Worm (Caenorhabditis elegans) whole organism, L2 larva: ENCODE data around the gene nfya-1.
A peak's percentile ranks its signal among the peaks of the same experiment; 100 is the strongest.

Experiments
- C34F6.9 ChIP-seq: fragments of 150-350 bp; optimal IDR thresholded peaks from 2 replicates; lab custom pipeline; 2014; ENCODE audit warnings: missing biosample characterization, missing genetic modification characterization
- F13H6.1 ChIP-seq: sonication (generic microtip); optimal IDR thresholded peaks from 2 replicates; lab custom pipeline; 2016; ENCODE audit warnings: missing genetic modification characterization, missing compliant biosample characterization
- R02D3.7 ChIP-seq: fragments of 150-350 bp; optimal IDR thresholded peaks from 2 replicates; lab custom pipeline; 2014; ENCODE audit warnings: missing biosample characterization, missing genetic modification characterization
- Y55F3AM.14 ChIP-seq: fragments of 200-800 bp; sonication (Bioruptor generic); optimal IDR thresholded peaks from 2 replicates; lab custom pipeline; 2018; ENCODE audit warnings: mild to moderate bottlenecking, missing genetic modification characterization, missing compliant biosample characterization
- ZK546.5 ChIP-seq: sonication (generic microtip); optimal IDR thresholded peaks from 2 replicates; lab custom pipeline; 2017; ENCODE audit warnings: missing biosample characterization, missing genetic modification characterization
- alr-1 ChIP-seq: fragments of 150-350 bp; optimal IDR thresholded peaks from 2 replicates; lab custom pipeline; 2014; ENCODE audit warnings: missing biosample characterization, missing genetic modification characterization
- aly-2 ChIP-seq: fragments of 150-350 bp; optimal IDR thresholded peaks from 2 replicates; lab custom pipeline; 2014; ENCODE audit warnings: missing biosample characterization, missing genetic modification characterization
- blmp-1 ChIP-seq: sonication (generic microtip); optimal IDR thresholded peaks from 2 replicates; lab custom pipeline; 2017; ENCODE audit warnings: missing genetic modification characterization, mild to moderate bottlenecking, missing compliant biosample characterization, antibody characterized with exemption, moderate library complexity; ENCODE audit not compliant: insufficient read depth
- ceh-16 ChIP-seq: fragments of 150-350 bp; optimal IDR thresholded peaks from 2 replicates; lab custom pipeline; 2014; ENCODE audit warnings: missing biosample characterization, missing genetic modification characterization
- ceh-82 ChIP-seq: fragments of 150-350 bp; optimal IDR thresholded peaks from 2 replicates; lab custom pipeline; 2014; ENCODE audit warnings: missing biosample characterization, missing genetic modification characterization
- crh-2 ChIP-seq: sonication (generic microtip); optimal IDR thresholded peaks from 2 replicates; lab custom pipeline; 2017; ENCODE audit warnings: missing biosample characterization, missing genetic modification characterization
- egl-27 ChIP-seq: sonication (generic microtip); optimal IDR thresholded peaks from 3 replicates; lab custom pipeline; 2017; ENCODE audit warnings: missing biosample characterization, missing genetic modification reagents, missing genetic modification characterization
- elt-3 ChIP-seq: sonication (generic microtip); optimal IDR thresholded peaks from 2 replicates; lab custom pipeline; 2017; ENCODE audit warnings: missing biosample characterization, missing genetic modification characterization
- fos-1 ChIP-seq: fragments of 150-350 bp; optimal IDR thresholded peaks from 2 replicates; lab custom pipeline; 2014; ENCODE audit warnings: missing biosample characterization, missing genetic modification characterization
- gmeb-1 ChIP-seq: fragments of 150-350 bp; optimal IDR thresholded peaks from 2 replicates; lab custom pipeline; 2014; ENCODE audit warnings: missing biosample characterization, missing genetic modification characterization
- lin-11 ChIP-seq: fragments of 150-350 bp; sonication (generic microtip); optimal IDR thresholded peaks from 2 replicates; lab custom pipeline; 2014; ENCODE audit warnings: missing biosample characterization, missing genetic modification characterization, inconsistent platforms, mixed read lengths
- lin-13 ChIP-seq: fragments of 150-350 bp; optimal IDR thresholded peaks from 2 replicates; lab custom pipeline; 2014; ENCODE audit warnings: missing biosample characterization, missing genetic modification reagents, missing genetic modification characterization
- lin-39 ChIP-seq: fragments of 150-350 bp; optimal IDR thresholded peaks from 2 replicates; lab custom pipeline; 2014; ENCODE audit warnings: missing biosample characterization, missing genetic modification reagents, missing genetic modification characterization
- lsy-2 ChIP-seq, 2 experiments: fragments of 150-350 bp in 1 of 2; sonication (generic microtip) in 1 of 2; optimal IDR thresholded peaks; 2 replicates each; lab custom pipeline; 2014 to 2017; ENCODE audit warnings: missing biosample characterization in 2 of 2, missing genetic modification characterization in 2 of 2
- mab-5 ChIP-seq: fragments of 150-350 bp; optimal IDR thresholded peaks from 2 replicates; lab custom pipeline; 2014; ENCODE audit warnings: missing biosample characterization, missing genetic modification characterization
- mbf-1 ChIP-seq: sonication (generic microtip); optimal IDR thresholded peaks from 2 replicates; lab custom pipeline; 2017; ENCODE audit warnings: missing biosample characterization, missing genetic modification characterization
- mdl-1 ChIP-seq, 2 experiments: fragments of 150-350 bp in 1 of 2; sonication (generic microtip) in 1 of 2; optimal IDR thresholded peaks; 2 replicates each; lab custom pipeline; 2017; ENCODE audit warnings: missing biosample characterization in 2 of 2, missing genetic modification characterization in 2 of 2
- nhr-10 ChIP-seq: sonication (generic microtip); optimal IDR thresholded peaks from 2 replicates; lab custom pipeline; 2017; ENCODE audit warnings: missing biosample characterization, missing genetic modification characterization
- nhr-11 ChIP-seq: fragments of 150-350 bp; optimal IDR thresholded peaks from 2 replicates; lab custom pipeline; 2014; ENCODE audit warnings: missing biosample characterization, missing genetic modification characterization
- nhr-12 ChIP-seq: fragments of 150-350 bp; optimal IDR thresholded peaks from 2 replicates; lab custom pipeline; 2014; ENCODE audit warnings: missing biosample characterization, missing genetic modification characterization
- nhr-129 ChIP-seq: fragments of 150-350 bp; optimal IDR thresholded peaks from 2 replicates; lab custom pipeline; 2014; ENCODE audit warnings: missing biosample characterization, missing genetic modification characterization
- nhr-21 ChIP-seq: fragments of 150-350 bp; optimal IDR thresholded peaks from 2 replicates; lab custom pipeline; 2014; ENCODE audit warnings: missing biosample characterization, missing genetic modification characterization
- nhr-23 ChIP-seq: fragments of 150-350 bp; optimal IDR thresholded peaks from 2 replicates; lab custom pipeline; 2014; ENCODE audit warnings: missing biosample characterization, missing genetic modification reagents, missing genetic modification characterization
- nhr-237 ChIP-seq: fragments of 150-350 bp; optimal IDR thresholded peaks from 2 replicates; lab custom pipeline; 2014; ENCODE audit warnings: missing biosample characterization, missing genetic modification characterization
- nhr-25 ChIP-seq: fragments of 150-350 bp; sonication (generic microtip); optimal IDR thresholded peaks from 3 replicates; lab custom pipeline; 2014; ENCODE audit warnings: missing biosample characterization, missing genetic modification characterization
- nhr-6 ChIP-seq: fragments of 150-350 bp; optimal IDR thresholded peaks from 2 replicates; lab custom pipeline; 2014; ENCODE audit warnings: missing biosample characterization, missing genetic modification characterization
- nhr-77 ChIP-seq: fragments of 150-350 bp; optimal IDR thresholded peaks from 2 replicates; lab custom pipeline; 2014; ENCODE audit warnings: missing biosample characterization, missing genetic modification characterization
- peb-1 ChIP-seq: fragments of 150-350 bp; optimal IDR thresholded peaks from 2 replicates; lab custom pipeline; 2014; ENCODE audit warnings: missing biosample characterization, missing genetic modification characterization
- sem-4 ChIP-seq: fragments of 150-350 bp; optimal IDR thresholded peaks from 2 replicates; lab custom pipeline; 2014; ENCODE audit warnings: missing biosample characterization, missing genetic modification reagents, missing genetic modification characterization
- skn-1 ChIP-seq: sonication (generic microtip); optimal IDR thresholded peaks from 2 replicates; lab custom pipeline; 2017; ENCODE audit warnings: missing biosample characterization, missing genetic modification characterization
- sma-3 ChIP-seq: sonication (generic microtip); optimal IDR thresholded peaks from 2 replicates; lab custom pipeline; 2016; ENCODE audit warnings: missing genetic modification reagents, missing genetic modification characterization, missing compliant biosample characterization
- sma-9 ChIP-seq, 2 experiments: fragments of 150-350 bp in 1 of 2; sonication (generic microtip) in 1 of 2; optimal IDR thresholded peaks; 2 replicates each; lab custom pipeline; 2014 to 2016; ENCODE audit warnings: missing genetic modification characterization in 2 of 2, mild to moderate bottlenecking in 1 of 2, missing biosample characterization in 1 of 2, missing compliant biosample characterization in 1 of 2, missing genetic modification reagents in 1 of 2, moderate library complexity in 1 of 2
- snpc-4 ChIP-seq: fragments of 150-350 bp; optimal IDR thresholded peaks from 2 replicates; lab custom pipeline; 2014; ENCODE audit warnings: missing biosample characterization, missing genetic modification characterization
- unc-39 ChIP-seq: fragments of 150-350 bp; optimal IDR thresholded peaks from 2 replicates; lab custom pipeline; 2014; ENCODE audit warnings: missing biosample characterization, missing genetic modification characterization
- zag-1 ChIP-seq: fragments of 150-350 bp; optimal IDR thresholded peaks from 2 replicates; lab custom pipeline; 2014; ENCODE audit warnings: missing biosample characterization, missing genetic modification characterization
- ztf-1 ChIP-seq: fragments of 200-800 bp; sonication (Bioruptor generic); conservative IDR thresholded peaks from 2 replicates; pipeline ENCODE4 v1.3.6; 2022; ENCODE audit warnings: missing genetic modification characterization, missing compliant biosample characterization
- ztf-11 ChIP-seq: sonication (generic microtip); optimal IDR thresholded peaks from 2 replicates; lab custom pipeline; 2017; ENCODE audit warnings: missing biosample characterization, missing genetic modification characterization

Gene nfya-1

ce11 chrX:11927585-11927984, 19.1 kb downstream of the nfya-1 start, which contains the start of gene F55G7.4:
Gene F55G7.4 (plus strand): TSS chrX:11927885.
- no peak for TF ChIP-seq lsy-2 (tag; optimal IDR thresholded peaks at IDR 0.05; lab: Kevin White, UChicago)
- TF ChIP-seq zag-1, result no peak
- TF ChIP-seq fos-1, result no peak
- TF ChIP-seq unc-39 (tag; lab: Kevin White, UChicago), result no peak

ce11 chrX:11925243-11925642, 21.4 kb downstream of the nfya-1 start:
- no peak for TF ChIP-seq mdl-1 (tag; optimal IDR thresholded peaks at IDR 0.05; lab: Kevin White, UChicago)
- no peak for TF ChIP-seq nhr-237 (tag; lab: Kevin White, UChicago)
- TF ChIP-seq nhr-77 (tag; lab: Kevin White, UChicago), result no peak
- no peak for TF ChIP-seq zag-1
- no peak for TF ChIP-seq ztf-1
- no peak for TF ChIP-seq mbf-1 (tag; lab: Kevin White, UChicago)
- no peak for TF ChIP-seq Y55F3AM.14 (GFP tag; lab: Kevin White, UChicago)
- no peak for TF ChIP-seq nhr-11
- no peak for TF ChIP-seq peb-1
- TF ChIP-seq sma-9 (GFP tag; optimal IDR thresholded peaks at IDR 0.05; lab: Kevin White, UChicago), result peak; percentile 52
- no peak for TF ChIP-seq sma-9 (tag; optimal IDR thresholded peaks at IDR 0.05; lab: Kevin White, UChicago)
- no peak for TF ChIP-seq nhr-129 (tag; lab: Kevin White, UChicago)
- no peak for TF ChIP-seq nhr-23 (tag; lab: Kevin White, UChicago)
- peak; percentile 48 for TF ChIP-seq fos-1
- TF ChIP-seq F13H6.1, result no peak
- no peak for TF ChIP-seq nhr-25 (tag; lab: Kevin White, UChicago)
- no peak for TF ChIP-seq ztf-11 (tag; lab: Kevin White, UChicago)
- TF ChIP-seq sem-4, result no peak

DNA sequence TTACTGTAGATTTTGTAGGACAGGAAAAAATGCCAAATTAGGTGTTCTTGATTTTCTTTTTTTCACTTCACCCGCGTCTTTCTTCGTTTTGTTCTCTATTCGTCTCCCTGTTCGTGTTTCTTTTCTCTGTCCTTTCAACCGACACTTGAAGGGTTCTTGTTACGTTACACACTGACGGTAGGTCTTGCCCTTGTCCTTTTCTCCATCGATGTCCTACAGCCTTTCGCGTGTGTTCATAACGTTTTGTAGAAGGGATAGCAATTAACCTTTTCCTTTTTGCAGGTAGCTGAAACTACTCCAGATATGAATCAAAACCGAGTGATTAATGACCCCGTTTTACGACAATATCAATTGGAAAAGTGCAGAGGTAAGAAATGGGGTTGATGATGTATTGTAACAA, 22.5 kb downstream of the nfya-1 start, which contains the start of gene F55G7.1:
Gene F55G7.1 (plus strand): TSS at position 276 of the 400 bp plus-strand sequence.
- TF ChIP-seq crh-2 (tag; lab: Kevin White, UChicago) (peak; percentile 70), gmeb-1 (tag; lab: Kevin White, UChicago) (peak; percentile 65), nhr-21 (tag; lab: Kevin White, UChicago) (peak; percentile 76), sma-9 (GFP tag; optimal IDR thresholded peaks at IDR 0.05; lab: Kevin White, UChicago) (peak; percentile 63), sma-9 (tag; optimal IDR thresholded peaks at IDR 0.05; lab: Kevin White, UChicago) (no peak), ceh-16 (tag; lab: Kevin White, UChicago) (no peak), nhr-23 (tag; lab: Kevin White, UChicago) (no peak), Y55F3AM.14 (GFP tag; lab: Kevin White, UChicago) (peak; percentile 2), F13H6.1 (peak; percentile 35), fos-1 (peak; percentile 52), nhr-129 (tag; lab: Kevin White, UChicago) (peak; percentile 87), nhr-77 (tag; lab: Kevin White, UChicago) (peak; percentile 27), C34F6.9 (tag; lab: Kevin White, UChicago) (peak; percentile 42), elt-3 (no peak), sma-3 (GFP tag; lab: Kevin White, UChicago) (peak; percentile 68), egl-27 (tag; lab: Kevin White, UChicago) (no peak), aly-2 (tag; lab: Kevin White, UChicago) (no peak), skn-1 (tag; lab: Kevin White, UChicago) (no peak), lin-13 (GFP tag; lab: Kevin White, UChicago) (peak; percentile 4), nhr-237 (tag; lab: Kevin White, UChicago) (peak; percentile 39), unc-39 (tag; lab: Kevin White, UChicago) (no peak), nhr-25 (tag; lab: Kevin White, UChicago) (no peak), nhr-6 (tag; lab: Kevin White, UChicago) (peak; percentile 35), snpc-4 (tag; lab: Kevin White, UChicago) (peak; percentile 52), mab-5 (tag; lab: Kevin White, UChicago) (peak; percentile 17), lsy-2 (tag; optimal IDR thresholded peaks at IDR 0.05; lab: Kevin White, UChicago) (peak in 1 of 2 experiments; percentile 31), alr-1 (tag; lab: Kevin White, UChicago) (no peak), nhr-12 (tag; lab: Kevin White, UChicago) (no peak)

ce11 chrX:11920723-11921283, 25.8 kb downstream of the nfya-1 start, which contains the start of gene Y62H9A.14:
Gene Y62H9A.14 (plus strand): TSS chrX:11921233.
- no peak for TF ChIP-seq unc-39 (tag; lab: Kevin White, UChicago)
- TF ChIP-seq mab-5 (tag; lab: Kevin White, UChicago), result no peak
- TF ChIP-seq mdl-1 (tag; optimal IDR thresholded peaks at IDR 0.05; lab: Kevin White, UChicago), result no peak
- no peak for TF ChIP-seq blmp-1 (tag; lab: Kevin White, UChicago)
- TF ChIP-seq nhr-25 (tag; lab: Kevin White, UChicago), result no peak
- TF ChIP-seq lin-11, result no peak
- TF ChIP-seq ZK546.5 (tag; lab: Kevin White, UChicago), result no peak
- TF ChIP-seq nhr-11, result no peak
- no peak for TF ChIP-seq alr-1 (tag; lab: Kevin White, UChicago)
- no peak for TF ChIP-seq lsy-2 (tag; optimal IDR thresholded peaks at IDR 0.05; lab: Kevin White, UChicago)
- TF ChIP-seq aly-2 (tag; lab: Kevin White, UChicago), result no peak
- TF ChIP-seq nhr-10, result no peak
- no peak for TF ChIP-seq ceh-82 (tag; lab: Kevin White, UChicago)
- no peak for TF ChIP-seq lin-13 (GFP tag; lab: Kevin White, UChicago)
- no peak for TF ChIP-seq crh-2 (tag; lab: Kevin White, UChicago)
- no peak for TF ChIP-seq lin-39 (tag; lab: Kevin White, UChicago)
- TF ChIP-seq R02D3.7, result no peak
